Fruit fly (Drosophila melanogaster) whole organism, wandering third instar larva: Measurements from ENCODE around the gene CG44158.

Experiments
- Abd-B ChIP-seq: fragments of >200 bp; optimal IDR thresholded peaks from 2 replicates; lab custom pipeline; 2017; ENCODE audit warnings: missing biosample characterization, missing genetic modification characterization
- CrebA ChIP-seq: fragments of 200-800 bp; sonication (Bioruptor generic); optimal IDR thresholded peaks from 2 replicates; lab custom pipeline; 2016; ENCODE audit warnings: missing biosample characterization, mild to moderate bottlenecking, missing genetic modification characterization, borderline replicate concordance
- Jra ChIP-seq: sonication (Bioruptor generic); optimal IDR thresholded peaks from 2 replicates; lab custom pipeline; 2016; ENCODE audit warnings: missing biosample characterization, missing genetic modification characterization
- br ChIP-seq: fragments of 200-800 bp; sonication (Bioruptor generic); optimal IDR thresholded peaks from 2 replicates; lab custom pipeline; 2016; ENCODE audit warnings: missing biosample characterization, missing genetic modification characterization
- brk ChIP-seq: fragments of 200-800 bp; sonication (Bioruptor generic); optimal IDR thresholded peaks from 2 replicates; lab custom pipeline; 2016; ENCODE audit warnings: missing biosample characterization, mild to moderate bottlenecking, missing genetic modification characterization

DNA sequence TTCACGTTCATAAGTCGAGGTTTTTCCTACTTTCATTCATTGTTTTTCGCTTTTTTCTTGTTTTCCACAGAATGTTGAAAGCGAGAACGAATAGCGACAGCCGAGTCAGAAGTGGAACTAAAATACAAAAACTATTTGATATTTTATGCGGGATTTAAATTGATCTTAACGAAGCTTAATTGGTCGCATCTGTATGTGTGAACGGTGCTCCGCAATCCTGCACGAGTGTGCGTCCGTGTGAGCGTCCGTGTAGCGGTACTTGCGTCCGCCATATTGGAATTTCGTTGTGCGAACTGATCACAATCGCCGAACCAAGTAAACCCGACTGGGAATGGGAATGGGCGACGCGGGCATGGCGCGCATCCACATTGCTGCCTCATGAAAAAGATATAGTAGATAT, 23.6 kb downstream of the CG44158 start:
- TF ChIP-seq brk (GFP tag; lab: Kevin White, UChicago): no peak
- no peak for TF ChIP-seq CrebA (GFP tag; lab: Kevin White, UChicago)
- TF ChIP-seq Abd-B (GFP tag; lab: Kevin White, UChicago): no peak
- TF ChIP-seq br (GFP tag; lab: Kevin White, UChicago): no peak
- TF ChIP-seq Jra (GFP tag; lab: Kevin White, UChicago): no peak
